Fruit fly (Drosophila melanogaster): ENCODE data around the gene Mtl.

Mtl gene

dm6 chr3R:27621861-27622260 lies 14.4 kb upstream of the Mtl start (continued):
- peak; percentile 3 for TF ChIP-seq fd59A (GFP tag; optimal IDR thresholded peaks at IDR 0.05)
- TF ChIP-seq topi (GFP tag; optimal IDR thresholded peaks at IDR 0.05) = no peak
- peak; percentile 25 for TF ChIP-seq OdsH (GFP tag; optimal IDR thresholded peaks at IDR 0.05)
- TF ChIP-seq CG34406 (GFP tag; optimal IDR thresholded peaks at IDR 0.05) = no peak
- TF ChIP-seq Eip75B (GFP tag; optimal IDR thresholded peaks at IDR 0.05) = peak; percentile 10
- no peak for TF ChIP-seq Eip93F (GFP tag; optimal IDR thresholded peaks at IDR 0.05)
- TF ChIP-seq CG31627 (GFP tag; optimal IDR thresholded peaks at IDR 0.05) = no peak

- no peak for TF ChIP-seq Sox14 (GFP tag; optimal IDR thresholded peaks at IDR 0.05)
Observed at dm6 chr3R:27622993-27623392, 13.2 kb upstream of the Mtl start.

DNA sequence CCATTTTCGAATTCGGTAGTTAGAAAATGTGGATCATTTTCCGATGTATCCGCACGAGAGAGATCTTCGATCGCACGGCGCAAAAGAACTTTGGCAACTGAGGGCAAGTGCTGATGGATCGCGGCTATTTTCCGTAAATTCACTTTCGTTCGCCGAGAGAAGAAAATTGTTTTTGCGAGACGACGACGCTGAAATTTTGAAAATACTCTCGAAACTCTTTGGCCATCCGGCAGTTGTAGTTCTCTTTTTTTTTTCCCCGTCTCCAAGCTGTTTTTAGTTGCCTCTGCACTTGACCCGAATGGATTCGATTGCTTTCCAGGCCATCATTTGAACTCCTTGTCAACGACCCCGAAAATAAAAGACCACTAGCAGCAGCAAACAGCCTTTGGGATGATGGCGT lies 10.3 kb upstream of the Mtl start, which contains the start of gene CG5612:
Gene CG5612 (minus strand): TSS at position 101 of the 400 bp plus-strand sequence.
- TF ChIP-seq svp (GFP tag) (no peak), pdm3 (GFP tag; optimal IDR thresholded peaks at IDR 0.05) (no peak), CG3919 (GFP tag; optimal IDR thresholded peaks at IDR 0.05) (no peak), CG1621 (tag; optimal IDR thresholded peaks at IDR 0.05) (no peak), CG11902 (GFP tag; optimal IDR thresholded peaks at IDR 0.05) (no peak), CG6854 (GFP tag; optimal IDR thresholded peaks at IDR 0.05) (no peak), achi (GFP tag; optimal IDR thresholded peaks at IDR 0.05) (no peak), CG11762 (GFP tag; optimal IDR thresholded peaks at IDR 0.05; ENCODE audit: insufficient read depth) (no peak), lz (GFP tag; optimal IDR thresholded peaks at IDR 0.05) (no peak)

DNA sequence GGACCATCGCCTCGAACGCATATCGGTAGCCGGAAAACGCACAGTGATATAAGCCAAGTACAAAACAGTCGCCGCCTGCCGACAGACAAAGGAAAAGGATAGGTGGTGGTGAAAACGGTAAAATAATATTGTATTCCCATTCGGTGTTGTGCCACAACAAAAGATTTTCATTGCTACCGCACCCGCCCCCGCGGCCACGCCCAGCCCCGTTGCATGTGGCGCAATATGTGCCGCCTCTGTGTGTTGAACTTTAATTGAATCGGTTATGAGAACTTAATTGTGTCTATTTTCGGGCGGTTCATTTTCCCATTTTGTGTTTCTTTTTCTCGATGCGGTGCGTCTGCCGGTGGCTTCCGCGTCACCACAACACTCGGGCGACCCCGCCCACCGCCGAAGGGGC lies 508 bp downstream of the Mtl start:
- TF ChIP-seq lz (GFP tag; optimal IDR thresholded peaks at IDR 0.05) (no peak), topi (GFP tag; optimal IDR thresholded peaks at IDR 0.05) (no peak), svp (GFP tag) (no peak), CG11294 (GFP tag; IDR thresholded peaks at IDR 0.05) (no peak), CG3919 (GFP tag; optimal IDR thresholded peaks at IDR 0.05) (no peak), CG15336 (GFP tag; IDR thresholded peaks at IDR 0.05) (no peak)

DNA sequence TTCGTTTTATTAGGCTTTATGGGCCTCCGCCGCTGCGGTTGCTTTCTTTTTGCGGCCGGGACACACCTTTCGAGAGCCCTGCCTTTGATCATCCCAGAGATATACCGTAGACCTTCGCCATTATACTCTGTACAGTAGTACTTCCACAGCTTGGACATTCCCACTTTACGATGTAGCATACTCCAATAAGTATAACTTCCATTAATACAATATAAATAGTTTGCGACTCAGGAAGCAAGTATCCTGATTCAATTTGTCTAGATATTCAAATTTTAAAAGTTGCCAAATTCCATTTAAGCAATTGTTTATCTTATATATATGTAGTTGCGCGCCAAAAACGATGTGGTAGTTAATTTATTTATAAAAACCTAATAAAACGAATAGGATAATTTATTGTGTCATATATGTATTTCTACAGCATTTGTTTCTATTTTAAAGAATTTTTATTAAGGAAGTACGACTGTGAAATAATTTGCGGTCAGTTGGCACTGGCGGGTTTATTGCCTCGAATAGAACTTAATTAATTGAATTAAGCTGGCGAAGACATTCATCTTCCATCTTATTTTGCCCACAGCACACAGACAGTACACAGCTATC lies 1.1 kb downstream of the Mtl start:
- no peak for TF ChIP-seq Hr38 (GFP tag; optimal IDR thresholded peaks at IDR 0.05)
- TF ChIP-seq acj6 (GFP tag; optimal IDR thresholded peaks at IDR 0.05) = no peak
- TF ChIP-seq topi (GFP tag; optimal IDR thresholded peaks at IDR 0.05) = peak; percentile 9
- no peak for TF ChIP-seq cyc (GFP tag; optimal IDR thresholded peaks at IDR 0.05)
- no peak for TF ChIP-seq CG1621 (tag; optimal IDR thresholded peaks at IDR 0.05)
- TF ChIP-seq dac (GFP tag; optimal IDR thresholded peaks at IDR 0.05) = no peak
- TF ChIP-seq salr (GFP tag; optimal IDR thresholded peaks at IDR 0.05) = no peak
- no peak for TF ChIP-seq CG3919 (GFP tag; optimal IDR thresholded peaks at IDR 0.05)
- TF ChIP-seq Sox14 (GFP tag; optimal IDR thresholded peaks at IDR 0.05) = no peak
- no peak for TF ChIP-seq Eip75B (GFP tag; optimal IDR thresholded peaks at IDR 0.05)
- TF ChIP-seq fd85E (GFP tag; optimal IDR thresholded peaks at IDR 0.05) = no peak
- TF ChIP-seq CG6792 (GFP tag; optimal IDR thresholded peaks at IDR 0.05) = no peak
- no peak for TF ChIP-seq vri (GFP tag; optimal IDR thresholded peaks at IDR 0.05)
- TF ChIP-seq CG6276 (GFP tag; optimal IDR thresholded peaks at IDR 0.05) = no peak
- peak; percentile 85 for TF ChIP-seq Eip78C (GFP tag)
- peak; percentile 11 for TF ChIP-seq pdm3 (GFP tag; optimal IDR thresholded peaks at IDR 0.05)
- TF ChIP-seq svp (GFP tag) = peak; percentile 58
- TF ChIP-seq Gug (GFP tag; IDR thresholded peaks at IDR 0.05) = no peak
- TF ChIP-seq Sox102F (GFP tag; optimal IDR thresholded peaks at IDR 0.05) = no peak
- TF ChIP-seq lz (GFP tag; optimal IDR thresholded peaks at IDR 0.05) = no peak
- no peak for TF ChIP-seq OdsH (GFP tag; optimal IDR thresholded peaks at IDR 0.05)
- no peak for TF ChIP-seq CG31627 (GFP tag; optimal IDR thresholded peaks at IDR 0.05)
- no peak for TF ChIP-seq CG10669 (GFP tag; optimal IDR thresholded peaks at IDR 0.05)
- no peak for TF ChIP-seq fkh (GFP tag; optimal IDR thresholded peaks at IDR 0.05)
- TF ChIP-seq Hr4 (GFP tag; optimal IDR thresholded peaks at IDR 0.05) = no peak
- no peak for TF ChIP-seq CG8632 (GFP tag; optimal IDR thresholded peaks at IDR 0.05)
- TF ChIP-seq CG32006 (GFP tag; optimal IDR thresholded peaks at IDR 0.05) = no peak
- no peak for TF ChIP-seq CG9139 (GFP tag; optimal IDR thresholded peaks at IDR 0.05)
- TF ChIP-seq CG10631 (GFP tag; optimal IDR thresholded peaks at IDR 0.05) = no peak
- no peak for TF ChIP-seq Eip93F (GFP tag; optimal IDR thresholded peaks at IDR 0.05)
- no peak for TF ChIP-seq CG3032 (tag; optimal IDR thresholded peaks at IDR 0.05)
- peak; percentile 6 for TF ChIP-seq Met (GFP tag; optimal IDR thresholded peaks at IDR 0.05)
- no peak for TF ChIP-seq CG8319 (GFP tag; optimal IDR thresholded peaks at IDR 0.05)
- no peak for TF ChIP-seq eg (GFP tag; IDR thresholded peaks at IDR 0.05)
- TF ChIP-seq CG11762 (GFP tag; optimal IDR thresholded peaks at IDR 0.05; ENCODE audit: insufficient read depth) = no peak

Data from whole organism, prepupa.